Worm (Caenorhabditis elegans): ENCODE data around the gene Y46G5A.8.

DNA sequence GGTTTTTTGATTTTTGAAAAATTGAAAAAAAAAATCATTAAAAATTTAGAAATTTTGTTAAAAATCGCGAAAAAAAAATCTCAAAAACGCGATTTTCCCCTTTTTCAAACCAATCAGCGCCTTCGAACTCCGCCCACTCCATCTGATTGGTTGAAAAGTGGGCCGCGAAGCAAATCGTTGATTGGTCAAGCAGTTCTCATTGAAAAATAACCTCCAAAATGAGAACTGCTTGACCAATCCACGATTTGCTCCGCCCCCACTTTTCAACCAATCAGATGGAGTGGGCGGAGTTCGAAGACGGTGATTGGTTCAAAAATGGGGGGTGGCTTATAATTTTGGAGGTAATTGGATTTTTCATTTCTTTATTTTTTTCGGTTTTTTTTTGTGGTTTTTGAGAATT is 34.3 kb downstream of the Y46G5A.8 start:
- TF ChIP-seq nhr-11 (tag; optimal IDR thresholded peaks at IDR 0.05), result no peak
- TF ChIP-seq ZK546.5 (tag; optimal IDR thresholded peaks at IDR 0.05), result no peak
- no peak for TF ChIP-seq aly-2 (tag; optimal IDR thresholded peaks at IDR 0.05)
- TF ChIP-seq hif-1 (tag; optimal IDR thresholded peaks at IDR 0.05), result no peak
- no peak for TF ChIP-seq snpc-4 (tag; optimal IDR thresholded peaks at IDR 0.05)
- TF ChIP-seq nhr-28 (tag; optimal IDR thresholded peaks at IDR 0.05), result no peak
- TF ChIP-seq fos-1 (tag; optimal IDR thresholded peaks at IDR 0.05), result no peak
- no peak for TF ChIP-seq F49E8.2 (tag; optimal IDR thresholded peaks at IDR 0.05; ENCODE audit: borderline replicate concordance)
- TF ChIP-seq ama-1 (optimal IDR thresholded peaks at IDR 0.05), result no peak

Measured in whole organism, L4 larva.